Worm (Caenorhabditis elegans): ENCODE measurements around the gene dcap-2.
"Not testable (repeated sequence)": the region's sequence is repeated elsewhere in the genome, so short reads cannot be mapped to it uniquely, and the experiment has no call there.

dcap-2 gene

ce11 chrIV:13512112-13512569 is 9.5 kb downstream of the dcap-2 start, which contains the start of gene puf-3:
Gene puf-3 (minus strand): TSS chrIV:13512162.
- TF ChIP-seq pha-4 (tag; optimal IDR thresholded peaks at IDR 0.05), result no peak
- no peak for TF ChIP-seq ceh-45 (GFP tag; IDR thresholded peaks at IDR 0.05)

- no peak for TF ChIP-seq pqm-1 (tag; optimal IDR thresholded peaks at IDR 0.05)
- TF ChIP-seq syd-9 (tag; optimal IDR thresholded peaks at IDR 0.05), result no peak
- TF ChIP-seq ets-4 (tag; optimal IDR thresholded peaks at IDR 0.05), result no peak
- TF ChIP-seq gmeb-2 (tag; optimal IDR thresholded peaks at IDR 0.05), result no peak
- TF ChIP-seq ceh-22 (tag; optimal IDR thresholded peaks at IDR 0.05), result no peak
- no peak for TF ChIP-seq ceh-14 (tag; optimal IDR thresholded peaks at IDR 0.05)
Observed at ce11 chrIV:13510049-13510448, 11.6 kb downstream of the dcap-2 start.

ce11 chrIV:13508924-13509323 is 12.7 kb downstream of the dcap-2 start, which contains the start of gene afmd-2:
Gene afmd-2 (plus strand): TSS chrIV:13509224.
- TF ChIP-seq ets-4 (tag; optimal IDR thresholded peaks at IDR 0.05) (no peak), K02D7.2 (tag; optimal IDR thresholded peaks at IDR 0.05) (no peak), rnt-1 (tag; optimal IDR thresholded peaks at IDR 0.05) (no peak), ceh-14 (tag; optimal IDR thresholded peaks at IDR 0.05) (no peak), Y22D7AL.16 (tag; optimal IDR thresholded peaks at IDR 0.05) (no peak), fkh-10 (GFP tag; optimal IDR thresholded peaks at IDR 0.05) (no peak)

ce11 chrIV:13505662-13506061 is 16.0 kb downstream of the dcap-2 start, which contains the start of gene nlp-17:
Gene nlp-17 (minus strand): TSS chrIV:13505762.
- no peak for TF ChIP-seq nhr-232 (tag; optimal IDR thresholded peaks at IDR 0.05)

- TF ChIP-seq lin-11 (tag; optimal IDR thresholded peaks at IDR 0.05) (no peak), ceh-2 (tag; optimal IDR thresholded peaks at IDR 0.05) (no peak), pat-9 (tag; optimal IDR thresholded peaks at IDR 0.05) (no peak), tbx-7 (tag; optimal IDR thresholded peaks at IDR 0.05) (no peak), eyg-1 (tag; optimal IDR thresholded peaks at IDR 0.05) (no peak), fkh-6 (tag; optimal IDR thresholded peaks at IDR 0.05) (no peak), rnt-1 (tag; optimal IDR thresholded peaks at IDR 0.05) (no peak), ceh-9 (tag; optimal IDR thresholded peaks at IDR 0.05) (no peak), unc-42 (tag; optimal IDR thresholded peaks at IDR 0.05) (no peak), pax-1 (tag; optimal IDR thresholded peaks at IDR 0.05) (no peak), hlh-6 (tag; optimal IDR thresholded peaks at IDR 0.05) (no peak), dve-1 (tag; optimal IDR thresholded peaks at IDR 0.05) (no peak), hlh-13 (GFP tag; optimal IDR thresholded peaks at IDR 0.05) (no peak), npax-4 (tag; optimal IDR thresholded peaks at IDR 0.05) (no peak), ceh-45 (GFP tag; IDR thresholded peaks at IDR 0.05) (no peak), nhr-11 (tag; optimal IDR thresholded peaks at IDR 0.05) (no peak), ceh-18 (tag; optimal IDR thresholded peaks at IDR 0.05) (no peak), ceh-30 (tag; optimal IDR thresholded peaks at IDR 0.05) (no peak)
Observed at ce11 chrIV:13505144-13505543, 16.5 kb downstream of the dcap-2 start, which contains the start of gene seld-1. Gene seld-1 (plus strand): TSS chrIV:13505444.

ce11 chrIV:13504065-13504464 is 17.6 kb downstream of the dcap-2 start:
- TF ChIP-seq unc-3 (GFP tag; conservative IDR thresholded peaks at IDR 0.05), result 0 out of 2 replicates have a peak, but pooled peaks have one; percentile 19
- TF ChIP-seq unc-3 (tag; optimal IDR thresholded peaks at IDR 0.05), result not testable (repeated sequence)

- TF ChIP-seq fkh-10 (GFP tag; optimal IDR thresholded peaks at IDR 0.05) (no peak), sox-2 (GFP tag; IDR thresholded peaks at IDR 0.05) (no peak)
Observed at ce11 chrIV:13502806-13503363, 18.8 kb downstream of the dcap-2 start, which contains the start of gene tbc-9. Gene tbc-9 (minus strand): TSS chrIV:13502856.
